Worm (Caenorhabditis elegans) whole organism, late embryonic: ENCODE measurements around the gene F40G9.17.

Experiments
- C08G9.2 ChIP-seq: sonication (generic microtip); optimal IDR thresholded peaks from 2 replicates; lab custom pipeline; 2016; ENCODE audit warnings: mild to moderate bottlenecking, missing genetic modification characterization, moderate library complexity, missing compliant biosample characterization
- F13H6.1 ChIP-seq: sonication (generic microtip); optimal IDR thresholded peaks from 2 replicates; lab custom pipeline; 2016; ENCODE audit warnings: missing genetic modification characterization, missing compliant biosample characterization
- ama-1 ChIP-seq: fragments of 150-350 bp; optimal IDR thresholded peaks from 2 replicates; lab custom pipeline; 2014
- hlh-8 ChIP-seq: sonication (generic microtip); optimal IDR thresholded peaks from 2 replicates; lab custom pipeline; 2016; ENCODE audit warnings: missing genotype, missing genetic modification characterization, missing compliant biosample characterization
- sox-2 ChIP-seq: fragments of 200-800 bp; sonication (Bioruptor generic); IDR thresholded peaks from 2 replicates; pipeline ENCODE4 v1.3.6; 2022; ENCODE audit warnings: missing genetic modification reagents, missing genetic modification characterization, missing compliant biosample characterization

ce11 chrIII:169478-169877, 24.8 kb upstream of the F40G9.17 start, which contains the start of gene F40G9.18:
- TF ChIP-seq hlh-8 (tag; lab: Kevin White, UChicago), result no peak
- TF ChIP-seq F13H6.1 (tag; lab: Kevin White, UChicago), result no peak
- TF ChIP-seq ama-1 (lab: Kevin White, UChicago), result no peak
- no peak for TF ChIP-seq sox-2 (GFP tag; lab: Robert Waterston, UW)
- TF ChIP-seq C08G9.2, result no peak
